Worm (Caenorhabditis elegans): ENCODE results near the gene ugt-22.
A peak's percentile ranks its signal among the peaks of the same experiment; 100 is the strongest.

ugt-22 gene

DNA sequence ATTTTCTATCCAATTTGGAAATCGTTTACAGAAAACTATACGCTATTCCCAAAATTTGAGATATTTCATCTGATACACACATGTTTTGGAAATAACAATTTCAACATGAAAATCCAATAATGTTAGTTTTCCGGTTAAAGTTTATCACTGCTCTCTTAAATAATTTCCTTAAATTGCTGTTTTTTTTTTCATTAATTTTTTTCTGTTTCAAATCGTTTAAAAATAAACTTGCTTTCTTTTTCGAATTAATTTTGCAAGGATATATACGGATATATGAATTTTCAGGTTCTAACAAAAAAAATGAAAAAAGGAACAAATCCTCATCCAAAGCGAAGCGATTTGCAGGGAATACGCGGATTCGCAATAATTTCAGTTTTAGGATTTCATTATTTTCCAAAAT lies 34.4 kb downstream of the ugt-22 start, which contains the start of gene oac-48:
Gene oac-48 (plus strand): TSS at position 301 of the 400 bp plus-strand sequence.
- TF ChIP-seq ekl-4 (GFP tag; IDR thresholded peaks at IDR 0.05) = no peak
- no peak for TF ChIP-seq Y79H2A.3 (GFP tag; conservative IDR thresholded peaks at IDR 0.05)
- no peak for TF ChIP-seq mxl-1 (tag; optimal IDR thresholded peaks at IDR 0.05)
- TF ChIP-seq mel-28 (tag; optimal IDR thresholded peaks at IDR 0.05; ENCODE audit: borderline replicate concordance) = no peak
- TF ChIP-seq ceh-27 (GFP tag; optimal IDR thresholded peaks at IDR 0.05) = no peak
- TF ChIP-seq ztf-25 (GFP tag; IDR thresholded peaks at IDR 0.05) = no peak
- TF ChIP-seq ztf-26 (tag; optimal IDR thresholded peaks at IDR 0.05) = no peak
- TF ChIP-seq sptf-2 (GFP tag; optimal IDR thresholded peaks at IDR 0.05) = no peak
- TF ChIP-seq ets-4 (GFP tag; optimal IDR thresholded peaks at IDR 0.05) = no peak
- TF ChIP-seq die-1 (tag; optimal IDR thresholded peaks at IDR 0.05) = no peak
- no peak for TF ChIP-seq B0035.1 (tag; optimal IDR thresholded peaks at IDR 0.05)

DNA sequence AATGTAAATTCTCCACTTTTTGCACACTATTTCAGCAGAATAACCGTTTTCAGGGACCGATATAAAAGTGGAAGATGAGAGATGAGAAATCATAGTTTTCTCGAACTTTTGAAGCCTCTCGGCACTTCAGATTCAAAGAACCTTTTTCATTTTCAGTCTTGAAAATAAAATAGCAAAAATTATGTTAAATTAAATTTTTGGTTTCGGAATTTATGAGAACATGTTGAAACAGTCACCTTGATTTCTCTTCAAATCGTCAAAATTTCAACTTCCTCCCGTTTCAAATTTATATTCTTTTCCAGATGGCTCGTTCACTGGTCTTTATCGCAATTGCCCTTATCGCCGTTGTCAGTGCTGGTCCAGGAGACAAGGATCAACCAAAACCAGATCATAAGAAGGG lies 39.6 kb downstream of the ugt-22 start, which contains the start of gene srlf-26:
Gene srlf-26 (plus strand): TSS at position 301 of the 400 bp plus-strand sequence.
- no peak for TF ChIP-seq ztf-25 (GFP tag; IDR thresholded peaks at IDR 0.05)
- TF ChIP-seq F55B11.4 (tag; optimal IDR thresholded peaks at IDR 0.05; ENCODE audit: borderline replicate concordance, insufficient read depth) = no peak
- TF ChIP-seq attf-5 (GFP tag; optimal IDR thresholded peaks at IDR 0.05) = no peak
- TF ChIP-seq Y56A3A.18 (GFP tag; IDR thresholded peaks at IDR 0.05) = no peak
- TF ChIP-seq snpc-4 (GFP tag; optimal IDR thresholded peaks at IDR 0.05) = no peak
- TF ChIP-seq snpc-4 (tag; optimal IDR thresholded peaks at IDR 0.05) = no peak
- TF ChIP-seq akir-1 (GFP tag; optimal IDR thresholded peaks at IDR 0.05) = no peak
- TF ChIP-seq sptf-2 (GFP tag; optimal IDR thresholded peaks at IDR 0.05) = no peak
- no peak for TF ChIP-seq let-607 (tag; optimal IDR thresholded peaks at IDR 0.05)
- TF ChIP-seq ekl-4 (GFP tag; IDR thresholded peaks at IDR 0.05) = no peak
- no peak for TF ChIP-seq lin-40 (tag; optimal IDR thresholded peaks at IDR 0.05)
- TF ChIP-seq hmg-1.2 (GFP tag; IDR thresholded peaks at IDR 0.05) = no peak
- TF ChIP-seq madf-10 (tag; optimal IDR thresholded peaks at IDR 0.05) = no peak
- TF ChIP-seq snpc-1.1 (tag; optimal IDR thresholded peaks at IDR 0.05; ENCODE audit: insufficient read depth) = no peak
- TF ChIP-seq ceh-58 (GFP tag; IDR thresholded peaks at IDR 0.05) = no peak
- TF ChIP-seq nfya-1 (tag; optimal IDR thresholded peaks at IDR 0.05; ENCODE audit: borderline replicate concordance, insufficient read depth) = no peak
- TF ChIP-seq mcd-1 (GFP tag; IDR thresholded peaks at IDR 0.05) = no peak
- TF ChIP-seq ccch-3 (GFP tag; optimal IDR thresholded peaks at IDR 0.05) = no peak

DNA sequence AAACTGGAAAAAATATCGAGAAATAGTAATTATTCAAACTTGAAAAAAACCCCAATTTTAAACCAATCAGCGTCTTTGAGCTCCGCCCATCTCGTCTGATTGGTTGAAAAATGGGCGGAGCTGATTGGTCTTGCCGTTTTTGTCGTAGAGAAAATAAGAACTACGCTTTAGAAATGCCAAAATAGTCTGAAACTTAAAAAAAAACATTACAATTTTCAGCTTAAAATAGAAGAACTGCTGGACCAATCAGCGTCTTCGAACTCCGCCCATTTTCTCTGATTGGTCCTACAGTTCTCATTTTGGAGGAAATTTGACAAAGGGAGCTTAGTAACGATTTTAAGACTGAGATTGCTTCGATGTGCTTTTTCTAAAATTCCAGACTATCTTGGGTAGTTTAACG lies 40.4 kb downstream of the ugt-22 start:
- TF ChIP-seq aptf-3 (GFP tag; IDR thresholded peaks at IDR 0.05) (no peak), ZK185.1 (tag; optimal IDR thresholded peaks at IDR 0.05; ENCODE audit: poor library complexity, severe bottlenecking) (no peak), snpc-1.1 (tag; optimal IDR thresholded peaks at IDR 0.05; ENCODE audit: insufficient read depth) (no peak), aptf-2 (GFP tag; conservative IDR thresholded peaks at IDR 0.05) (no peak)

DNA sequence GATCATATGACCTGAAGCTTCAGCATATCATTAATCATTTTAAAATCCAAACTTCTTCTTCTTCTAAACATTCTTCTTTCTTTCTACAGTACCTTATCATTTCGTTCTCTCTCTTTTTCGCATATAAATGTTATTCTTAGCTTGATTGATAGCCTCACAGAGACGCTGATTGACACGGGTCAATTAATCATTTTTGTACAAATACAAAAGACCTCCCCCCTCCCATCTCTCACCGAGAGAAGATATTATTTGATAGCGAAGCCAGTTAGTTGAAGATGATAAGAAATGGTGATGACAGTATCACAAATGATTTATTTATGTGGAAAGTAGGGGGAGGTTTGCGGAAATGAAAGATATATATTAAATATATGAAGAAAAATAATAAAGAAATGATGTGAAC lies 43.7 kb downstream of the ugt-22 start:
- TF ChIP-seq cebp-2 (GFP tag; IDR thresholded peaks at IDR 0.05) (no peak), bed-1 (GFP tag; IDR thresholded peaks at IDR 0.05) (no peak), let-607 (tag; optimal IDR thresholded peaks at IDR 0.05) (no peak), nhr-80 (tag; optimal IDR thresholded peaks at IDR 0.05) (peak; percentile 13), akir-1 (GFP tag; optimal IDR thresholded peaks at IDR 0.05) (no peak), ccch-3 (GFP tag; optimal IDR thresholded peaks at IDR 0.05) (no peak), aptf-2 (GFP tag; conservative IDR thresholded peaks at IDR 0.05) (no peak)
